Fruit fly (Drosophila melanogaster): ENCODE results near the gene GABA-B-R1.

Gene GABA-B-R1

DNA sequence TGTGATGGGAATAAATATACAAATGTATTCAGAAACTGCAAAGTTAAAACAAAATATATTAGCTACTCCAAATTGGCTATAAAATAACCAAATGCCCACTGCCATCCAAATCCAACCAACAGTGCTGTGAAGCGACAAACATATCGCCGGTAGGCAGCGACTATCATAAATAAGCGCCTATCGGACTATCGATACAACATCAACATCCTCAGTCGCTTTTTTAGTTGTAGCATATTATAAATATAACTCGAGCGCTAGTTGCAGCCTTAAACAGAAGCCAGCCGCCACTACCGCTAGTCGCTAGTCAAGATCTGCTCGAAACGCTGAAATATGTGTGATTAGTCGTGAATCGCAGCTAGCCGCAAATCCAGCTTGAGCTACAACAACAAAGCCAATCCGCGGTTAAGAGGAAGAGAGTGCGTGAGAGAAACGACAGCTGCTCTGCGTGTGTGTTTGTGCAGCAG lies 23.2 kb downstream of the GABA-B-R1 start (continued):
- TF ChIP-seq pros (GFP tag; optimal IDR thresholded peaks at IDR 0.05) (no peak), CTCF (GFP tag; optimal IDR thresholded peaks at IDR 0.05) (no peak), Dfd (GFP tag; optimal IDR thresholded peaks at IDR 0.05) (no peak), CG17361 (GFP tag; IDR thresholded peaks at IDR 0.05) (no peak; the same call in 2 of the 3 replicates), CG12155 (GFP tag; optimal IDR thresholded peaks at IDR 0.05) (peak; percentile 26), CG6272 (GFP tag; IDR thresholded peaks at IDR 0.05) (peak; percentile 55; the same call in 1 of the 2 replicates), CkIIα-i1 (GFP tag; IDR thresholded peaks at IDR 0.05) (no peak), al (GFP tag; IDR thresholded peaks at IDR 0.05) (0 out of 2 replicates have a peak, but pooled peaks have one; percentile 12), nerfin-1 (tag; optimal IDR thresholded peaks at IDR 0.05) (no peak), CG15514 (GFP tag; optimal IDR thresholded peaks at IDR 0.05) (peak; percentile 58), hkb (optimal IDR thresholded peaks at IDR 0.05) (peak; percentile 40), hkb (GFP tag; IDR thresholded peaks at IDR 0.05) (no peak), abd-A (tag; optimal IDR thresholded peaks at IDR 0.05) (no peak), bcd (GFP tag; optimal IDR thresholded peaks at IDR 0.05) (peak; percentile 55), Ada2b (GFP tag; IDR thresholded peaks at IDR 0.05) (no peak), chif (GFP tag; optimal IDR thresholded peaks at IDR 0.05) (no peak), unc-4 (GFP tag; IDR thresholded peaks at IDR 0.05; ENCODE audit: partially characterized antibody) (peak; percentile 78), HLH4C (GFP tag; IDR thresholded peaks at IDR 0.05; ENCODE audit: partially characterized antibody) (peak; percentile 84), CG17829 (tag; optimal IDR thresholded peaks at IDR 0.05) (no peak), mirr (GFP tag; optimal IDR thresholded peaks at IDR 0.05) (no peak), CG18619 (GFP tag; optimal IDR thresholded peaks at IDR 0.05) (peak; percentile 31), wdn (GFP tag; IDR thresholded peaks at IDR 0.05) (no peak), her (GFP tag; optimal IDR thresholded peaks at IDR 0.05) (peak; percentile 15), Spps (tag; optimal IDR thresholded peaks at IDR 0.05) (no peak), CG12299 (tag; optimal IDR thresholded peaks at IDR 0.05) (no peak), hth (optimal IDR thresholded peaks at IDR 0.05) (no peak), slou (GFP tag; optimal IDR thresholded peaks at IDR 0.05) (no peak), HLH54F (GFP tag; optimal IDR thresholded peaks at IDR 0.05) (peak; percentile 23), CG8281 (tag; optimal IDR thresholded peaks at IDR 0.05) (no peak), CG17328 (GFP tag; IDR thresholded peaks at IDR 0.05) (no peak), sim (GFP tag; IDR thresholded peaks at IDR 0.05) (no peak), prd (optimal IDR thresholded peaks at IDR 0.05) (no peak), prd (GFP tag; IDR thresholded peaks at IDR 0.05) (peak; percentile 48; the same call in 1 of the 3 replicates), Scr (GFP tag; IDR thresholded peaks at IDR 0.05; ENCODE audit: partially characterized antibody) (peak; percentile 83), CG7271 (tag; optimal IDR thresholded peaks at IDR 0.05) (no peak), phol (tag; optimal IDR thresholded peaks at IDR 0.05) (peak; percentile 47), Dip3 (GFP tag; optimal IDR thresholded peaks at IDR 0.05) (peak; percentile 37), CG10274 (GFP tag; optimal IDR thresholded peaks at IDR 0.05) (no peak), lilli (GFP tag; optimal IDR thresholded peaks at IDR 0.05) (peak; percentile 44), Bdp1 (GFP tag; optimal IDR thresholded peaks at IDR 0.05) (no peak), chinmo (GFP tag; IDR thresholded peaks at IDR 0.05; ENCODE audit: partially characterized antibody) (peak; percentile 73; the same call in 1 of the 4 replicates), vvl (GFP tag; IDR thresholded peaks at IDR 0.05) (no peak; the same call in none of the 2 replicates), da (GFP tag; optimal IDR thresholded peaks at IDR 0.05) (no peak), bbx (GFP tag; IDR thresholded peaks at IDR 0.05; ENCODE audit: partially characterized antibody) (peak; percentile 91), CG11696 (GFP tag; IDR thresholded peaks at IDR 0.05) (no peak), zen2 (GFP tag; IDR thresholded peaks at IDR 0.05; ENCODE audit: partially characterized antibody) (peak; percentile 88), maf-S (GFP tag; optimal IDR thresholded peaks at IDR 0.05) (no peak), CG11723 (GFP tag; optimal IDR thresholded peaks at IDR 0.05) (no peak), CG16815 (GFP tag; optimal IDR thresholded peaks at IDR 0.05) (no peak), Mrtf (GFP tag; IDR thresholded peaks at IDR 0.05) (no peak), CG3281 (GFP tag; optimal IDR thresholded peaks at IDR 0.05) (no peak), CG7556 (GFP tag; optimal IDR thresholded peaks at IDR 0.05) (no peak)
